Fruit fly (Drosophila melanogaster) whole organism, embryonic: ENCODE results near the gene Cyp12a4.

Experiments used
- Aef1 ChIP-seq: fragments of 200-800 bp; sonication (Bioruptor generic); IDR thresholded peaks from 3 replicates; pipeline ENCODE4 v1.3.6; 2022; ENCODE audit warnings: missing biosample characterization, missing genetic modification characterization
- Atf-2 ChIP-seq: fragments of 200-800 bp; sonication (Bioruptor generic); optimal IDR thresholded peaks from 2 replicates; lab custom pipeline; 2016; ENCODE audit warnings: missing biosample characterization, missing genetic modification characterization
- CG12104 ChIP-seq: fragments of 200-800 bp; sonication (Bioruptor generic); optimal IDR thresholded peaks from 3 replicates; lab custom pipeline; 2016; ENCODE audit warnings: missing biosample characterization, missing genetic modification characterization
- CG12219 ChIP-seq: fragments of 200-800 bp; sonication (Bioruptor generic); optimal IDR thresholded peaks from 3 replicates; lab custom pipeline; 2018; ENCODE audit warnings: missing biosample characterization, mild to moderate bottlenecking, missing genetic modification characterization
- CG15479 ChIP-seq: fragments of 200-800 bp; sonication (Bioruptor generic); optimal IDR thresholded peaks from 3 replicates; lab custom pipeline; 2019; ENCODE audit warnings: missing biosample characterization, mild to moderate bottlenecking, missing genetic modification characterization, moderate library complexity
- CG1603 ChIP-seq: fragments of 200-800 bp; sonication (Bioruptor generic); optimal IDR thresholded peaks from 2 replicates; lab custom pipeline; 2019; ENCODE audit warnings: missing biosample characterization, mild to moderate bottlenecking, missing genetic modification characterization, moderate library complexity
- CG18011 ChIP-seq: fragments of 200-800 bp; sonication (Bioruptor generic); optimal IDR thresholded peaks from 2 replicates; lab custom pipeline; 2017; ENCODE audit warnings: missing biosample characterization, missing genetic modification characterization, mild to moderate bottlenecking, moderate library complexity, missing genotype
- CG18619 ChIP-seq: fragments of 200-800 bp; sonication (Bioruptor generic); optimal IDR thresholded peaks from 3 replicates; lab custom pipeline; 2017; ENCODE audit warnings: missing biosample characterization, mild to moderate bottlenecking, missing genetic modification characterization
- CG2116 ChIP-seq: fragments of 200-800 bp; sonication (Bioruptor generic); optimal IDR thresholded peaks from 3 replicates; lab custom pipeline; 2018; ENCODE audit warnings: missing biosample characterization, mild to moderate bottlenecking, missing genetic modification characterization
- CG2875 ChIP-seq: fragments of 200-800 bp; sonication (Bioruptor generic); optimal IDR thresholded peaks from 2 replicates; lab custom pipeline; 2017; ENCODE audit warnings: missing biosample characterization, mild to moderate bottlenecking, missing genetic modification characterization, missing genetic modification reagents
- CG3065 ChIP-seq: fragments of 200-800 bp; sonication (Bioruptor generic); optimal IDR thresholded peaks from 2 replicates; lab custom pipeline; 2016; ENCODE audit warnings: missing biosample characterization, missing genetic modification characterization
- CG32532 ChIP-seq: fragments of 200-800 bp; sonication (Bioruptor generic); IDR thresholded peaks from 2 replicates; pipeline ENCODE4 v1.3.6; 2022; ENCODE audit warnings: missing biosample characterization, missing genetic modification characterization
- CG33213 ChIP-seq: fragments of 200-800 bp; sonication (Bioruptor generic); optimal IDR thresholded peaks from 3 replicates; lab custom pipeline; 2016; ENCODE audit warnings: missing biosample characterization, missing genetic modification characterization
- CG4424 ChIP-seq: fragments of 200-800 bp; sonication (Bioruptor generic); optimal IDR thresholded peaks from 3 replicates; lab custom pipeline; 2016; ENCODE audit warnings: missing biosample characterization, missing genetic modification characterization
- CG4854 ChIP-seq: fragments of 200-800 bp; sonication (Bioruptor generic); optimal IDR thresholded peaks from 2 replicates; lab custom pipeline; 2016; ENCODE audit warnings: missing biosample characterization, missing genetic modification characterization, inconsistent platforms
- CG8478 ChIP-seq: fragments of >200 bp; optimal IDR thresholded peaks from 2 replicates; lab custom pipeline; 2018
- CG9932 ChIP-seq: fragments of 200-800 bp; sonication (Bioruptor generic); IDR thresholded peaks from 2 replicates; pipeline ENCODE4 v1.3.6; 2022; ENCODE audit warnings: missing biosample characterization, missing genetic modification characterization
- Chrac-16 ChIP-seq: fragments of 200-800 bp; sonication (Bioruptor generic); optimal IDR thresholded peaks from 3 replicates; lab custom pipeline; 2016; ENCODE audit warnings: missing biosample characterization, missing genetic modification characterization
- Deaf1 ChIP-seq: fragments of 200-800 bp; optimal IDR thresholded peaks from 3 replicates; lab custom pipeline; 2019; ENCODE audit warnings: missing biosample characterization, mild to moderate bottlenecking, missing genetic modification characterization, moderate library complexity
- Doc3 ChIP-seq: fragments of 200-800 bp; sonication (Bioruptor generic); IDR thresholded peaks from 3 replicates; pipeline ENCODE4 v1.3.6; 2022; ENCODE audit warnings: missing biosample characterization, missing genetic modification characterization; ENCODE audit not compliant: partially characterized antibody
- Hr3 ChIP-seq: fragments of 200-800 bp; sonication (Bioruptor generic); optimal IDR thresholded peaks from 3 replicates; lab custom pipeline; 2016; ENCODE audit warnings: missing biosample characterization, missing genetic modification characterization
- Jarid2 ChIP-seq: fragments of 200-800 bp; sonication (Bioruptor generic); optimal IDR thresholded peaks from 3 replicates; lab custom pipeline; 2017; ENCODE audit warnings: mild to moderate bottlenecking, missing biosample characterization, missing genetic modification reagents, missing genetic modification characterization
- NK7.1 ChIP-seq: fragments of 200-800 bp; sonication (Bioruptor generic); optimal IDR thresholded peaks from 3 replicates; lab custom pipeline; 2016; ENCODE audit warnings: missing biosample characterization, missing genetic modification characterization
- Nf-YB ChIP-seq: fragments of 200-800 bp; sonication (Bioruptor generic); optimal IDR thresholded peaks from 3 replicates; lab custom pipeline; 2019; ENCODE audit warnings: missing biosample characterization, mild to moderate bottlenecking, missing genetic modification characterization, moderate library complexity
- Nf-YC ChIP-seq: fragments of 200-800 bp; optimal IDR thresholded peaks from 3 replicates; lab custom pipeline; 2019; ENCODE audit warnings: missing biosample characterization, mild to moderate bottlenecking, missing genetic modification characterization, moderate library complexity
- PHDP ChIP-seq: fragments of 200-800 bp; sonication (Bioruptor generic); optimal IDR thresholded peaks from 3 replicates; lab custom pipeline; 2018; ENCODE audit warnings: missing biosample characterization, mild to moderate bottlenecking, missing genetic modification characterization, moderate library complexity
- Rx ChIP-seq: fragments of 200-800 bp; sonication (Bioruptor generic); IDR thresholded peaks from 2 replicates; pipeline ENCODE4 v1.3.6; 2022; ENCODE audit warnings: missing biosample characterization, missing genetic modification characterization
- Sry-β ChIP-seq: fragments of 200-800 bp; sonication (Bioruptor generic); optimal IDR thresholded peaks from 2 replicates; lab custom pipeline; 2018; ENCODE audit warnings: missing biosample characterization, mild to moderate bottlenecking, missing genetic modification characterization, moderate library complexity
- Trl ChIP-seq, 3 experiments: fragments of >200 bp in 2 of 3; fragments of 200-800 bp in 1 of 3; sonication (Bioruptor generic) in 1 of 3; optimal IDR thresholded peaks; 2 replicates in 1 of 3; 3 replicates in 2 of 3; lab custom pipeline; 2016 to 2017; ENCODE audit warnings: missing biosample characterization in 1 of 3, missing genetic modification characterization in 1 of 3
- Usf ChIP-seq: fragments of 200-800 bp; sonication (Bioruptor generic); optimal IDR thresholded peaks from 2 replicates; lab custom pipeline; 2017; ENCODE audit warnings: missing genotype, missing biosample characterization, missing genetic modification characterization
- bsh ChIP-seq, 2 experiments: fragments of 200-800 bp; sonication (Bioruptor generic); optimal IDR thresholded peaks; 2 replicates each; lab custom pipeline; 2017 to 2018; ENCODE audit warnings: mild to moderate bottlenecking in 2 of 2, missing biosample characterization in 2 of 2, missing genetic modification characterization in 2 of 2, moderate library complexity in 1 of 2
- dmrt11E ChIP-seq: fragments of 200-800 bp; sonication (Bioruptor generic); optimal IDR thresholded peaks from 3 replicates; lab custom pipeline; 2018; ENCODE audit warnings: missing biosample characterization, mild to moderate bottlenecking, missing genetic modification characterization, moderate library complexity
- eve ChIP-seq, 2 experiments: fragments of >200 bp; optimal IDR thresholded peaks; 2 replicates each; lab custom pipeline; 2017; ENCODE audit warnings: missing biosample characterization in 2 of 2, missing genetic modification characterization in 2 of 2
- gro ChIP-seq: fragments of 200-800 bp; sonication (Bioruptor generic); optimal IDR thresholded peaks from 2 replicates; lab custom pipeline; 2016; ENCODE audit warnings: missing biosample characterization, missing genetic modification characterization
- gt ChIP-seq: fragments of 200-800 bp; sonication (Bioruptor generic); IDR thresholded peaks from 2 replicates; pipeline ENCODE4 v1.3.6; 2022; ENCODE audit warnings: missing biosample characterization, missing genetic modification characterization
- kah ChIP-seq: fragments of 200-800 bp; sonication (Bioruptor generic); optimal IDR thresholded peaks from 2 replicates; lab custom pipeline; 2018; ENCODE audit warnings: missing biosample characterization, mild to moderate bottlenecking, missing genetic modification characterization
- nmo ChIP-seq: fragments of 200-800 bp; sonication (Bioruptor generic); optimal IDR thresholded peaks from 2 replicates; lab custom pipeline; 2018; ENCODE audit warnings: missing biosample characterization, mild to moderate bottlenecking, missing genetic modification characterization, moderate library complexity
- pb ChIP-seq: fragments of 200-800 bp; sonication (Bioruptor generic); optimal IDR thresholded peaks from 3 replicates; lab custom pipeline; 2016; ENCODE audit warnings: missing biosample characterization, missing genetic modification characterization
- phol ChIP-seq: fragments of 200-800 bp; sonication (Bioruptor generic); optimal IDR thresholded peaks from 3 replicates; lab custom pipeline; 2018; ENCODE audit warnings: missing biosample characterization, mild to moderate bottlenecking, missing genetic modification characterization, moderate library complexity
- pnt ChIP-seq: fragments of 200-800 bp; sonication (Bioruptor generic); optimal IDR thresholded peaks from 3 replicates; lab custom pipeline; 2016; ENCODE audit warnings: missing biosample characterization, missing genetic modification characterization
- row ChIP-seq: fragments of 200-800 bp; sonication (Bioruptor generic); IDR thresholded peaks from 3 replicates; pipeline ENCODE4 v1.3.6; 2022; ENCODE audit warnings: missing biosample characterization, missing genetic modification characterization
- run ChIP-seq: fragments of 200-800 bp; sonication (Bioruptor generic); optimal IDR thresholded peaks from 3 replicates; lab custom pipeline; 2018; ENCODE audit warnings: missing biosample characterization, mild to moderate bottlenecking, missing genetic modification characterization
- scrt ChIP-seq: fragments of 200-800 bp; sonication (Bioruptor generic); optimal IDR thresholded peaks from 2 replicates; lab custom pipeline; 2018; ENCODE audit warnings: missing biosample characterization, mild to moderate bottlenecking, missing genetic modification characterization, moderate library complexity
- sd ChIP-seq: fragments of 200-800 bp; sonication (Bioruptor generic); optimal IDR thresholded peaks from 3 replicates; lab custom pipeline; 2018; ENCODE audit warnings: missing biosample characterization, mild to moderate bottlenecking, missing genetic modification characterization, moderate library complexity
- sens-2 ChIP-seq: fragments of 200-800 bp; sonication (Bioruptor generic); IDR thresholded peaks from 2 replicates; pipeline ENCODE4 v1.3.6; 2022; ENCODE audit warnings: missing biosample characterization, missing genetic modification characterization
- stwl ChIP-seq: fragments of 200-800 bp; sonication (Bioruptor generic); optimal IDR thresholded peaks from 3 replicates; lab custom pipeline; 2018; ENCODE audit warnings: missing biosample characterization, mild to moderate bottlenecking, missing genetic modification characterization, moderate library complexity
- twi ChIP-seq: fragments of 200-800 bp; optimal IDR thresholded peaks from 2 replicates; lab custom pipeline; 2019; ENCODE audit warnings: missing biosample characterization, mild to moderate bottlenecking, missing genetic modification characterization, moderate library complexity
- tx ChIP-seq: fragments of 200-800 bp; sonication (Bioruptor generic); optimal IDR thresholded peaks from 2 replicates; lab custom pipeline; 2016; ENCODE audit warnings: missing biosample characterization, missing genetic modification characterization
- vvl ChIP-seq: fragments of 200-800 bp; sonication (Bioruptor generic); IDR thresholded peaks from 2 replicates; pipeline ENCODE4 v1.3.6; 2022; ENCODE audit warnings: missing biosample characterization, missing genetic modification characterization
- wor ChIP-seq: fragments of 200-800 bp; sonication (Bioruptor generic); IDR thresholded peaks from 2 replicates; pipeline ENCODE4 v1.3.6; 2022; ENCODE audit warnings: missing biosample characterization, missing genetic modification characterization

The Cyp12a4 gene

DNA sequence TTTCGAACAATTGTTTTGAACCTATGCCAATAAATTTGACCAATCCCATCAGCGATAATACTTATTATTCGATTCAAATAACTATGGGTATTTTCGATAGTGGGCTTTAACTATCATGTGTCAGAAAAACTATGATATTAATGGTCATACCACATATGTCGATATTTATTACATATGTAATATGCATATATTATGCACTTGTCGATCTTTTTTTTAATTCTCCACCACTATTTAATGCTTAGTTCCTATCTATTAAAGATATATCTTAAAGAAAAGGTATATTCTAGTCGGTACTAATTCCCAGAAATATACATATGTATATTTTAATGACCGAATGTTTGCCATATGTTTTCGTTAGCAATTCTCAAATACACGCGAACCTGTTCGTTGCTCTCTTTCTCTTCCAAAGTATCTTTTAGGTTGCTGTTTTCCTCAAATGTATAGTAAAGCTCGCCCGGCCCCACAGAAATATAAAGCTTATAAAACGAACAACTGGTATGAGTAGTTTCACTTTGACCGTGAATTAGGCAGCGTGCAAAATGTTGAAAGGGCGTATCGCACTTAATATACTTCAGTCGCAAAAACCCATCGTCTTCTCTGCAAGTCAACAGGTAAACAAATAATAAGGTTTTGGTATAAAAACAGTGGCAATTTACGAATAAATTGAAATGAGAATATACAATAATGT, 2.7 kb upstream of the Cyp12a4 start, which contains the start of gene Cyp12a5 (continued):
- no peak for TF ChIP-seq Deaf1 (tag; lab: Kevin White, UChicago)
- peak; percentile 86 for TF ChIP-seq Nf-YB
- TF ChIP-seq CG32532 (GFP tag; lab: Robert Waterston, UW), result 0 out of 2 replicates have a peak, but pooled peaks have one; percentile 11
- no peak for TF ChIP-seq CG4424 (GFP tag; lab: Kevin White, UChicago)
- TF ChIP-seq Rx (GFP tag; lab: Robert Waterston, UW), result no peak
- TF ChIP-seq PHDP (tag; lab: Kevin White, UChicago), result peak; percentile 23
- no peak for TF ChIP-seq tx (GFP tag; lab: Kevin White, UChicago)
- no peak for TF ChIP-seq wor (GFP tag; lab: Robert Waterston, UW)
- no peak for TF ChIP-seq CG2116 (GFP tag; lab: Kevin White, UChicago)
- TF ChIP-seq kah (GFP tag; lab: Kevin White, UChicago), result no peak
- TF ChIP-seq sd (tag; lab: Kevin White, UChicago), result peak; percentile 47
- no peak for TF ChIP-seq CG2875 (GFP tag; lab: Kevin White, UChicago)
- TF ChIP-seq Doc3 (GFP tag; lab: Robert Waterston, UW), result no peak
- no peak for TF ChIP-seq Atf-2 (GFP tag; lab: Kevin White, UChicago)
- no peak for TF ChIP-seq CG33213
- no peak for TF ChIP-seq sens-2 (GFP tag; lab: Robert Waterston, UW)
- no peak for TF ChIP-seq Chrac-16 (GFP tag; lab: Kevin White, UChicago)
- TF ChIP-seq gt, result no peak
- no peak for TF ChIP-seq scrt
- TF ChIP-seq CG3065 (GFP tag; lab: Kevin White, UChicago), result no peak
- TF ChIP-seq phol (tag; lab: Kevin White, UChicago), result no peak
- TF ChIP-seq Usf, result no peak
- TF ChIP-seq gro (GFP tag; lab: Kevin White, UChicago), result no peak
- no peak for TF ChIP-seq Aef1 (GFP tag; lab: Robert Waterston, UW)
- no peak for TF ChIP-seq nmo (GFP tag; lab: Kevin White, UChicago)
- TF ChIP-seq dmrt11E (tag; lab: Kevin White, UChicago), result no peak
- peak in 1 of 2 experiments; percentile 21 for TF ChIP-seq Trl (optimal IDR thresholded peaks at IDR 0.05; lab: Kevin White, UChicago)
- TF ChIP-seq Trl (GFP tag; optimal IDR thresholded peaks at IDR 0.05; lab: Kevin White, UChicago), result no peak
- no peak for TF ChIP-seq vvl (GFP tag; lab: Robert Waterston, UW)
- no peak for TF ChIP-seq run (tag; lab: Kevin White, UChicago)
- no peak for TF ChIP-seq stwl (tag; lab: Kevin White, UChicago)
- no peak for TF ChIP-seq CG8478 (lab: Kevin White, UChicago)
- no peak for TF ChIP-seq pb (GFP tag; lab: Kevin White, UChicago)
- 0 out of 2 replicates have a peak, but pooled peaks have one; percentile 25 for TF ChIP-seq CG9932 (GFP tag; lab: Robert Waterston, UW)
- TF ChIP-seq CG4854 (GFP tag; lab: Kevin White, UChicago), result no peak
- no peak for TF ChIP-seq CG15479 (GFP tag; lab: Kevin White, UChicago)
- TF ChIP-seq CG18011 (GFP tag; lab: Kevin White, UChicago), result no peak
- no peak for TF ChIP-seq CG1603 (tag; lab: Kevin White, UChicago)
- no peak for TF ChIP-seq eve (GFP tag; optimal IDR thresholded peaks at IDR 0.05; lab: Kevin White, UChicago)
- no peak for TF ChIP-seq Hr3 (GFP tag; lab: Kevin White, UChicago)
- TF ChIP-seq NK7.1, result no peak
- TF ChIP-seq CG12219 (GFP tag; lab: Kevin White, UChicago), result no peak
- no peak for TF ChIP-seq Sry-β
- peak; percentile 69 for TF ChIP-seq Nf-YC (tag; lab: Kevin White, UChicago)
- no peak for TF ChIP-seq pnt (GFP tag; lab: Kevin White, UChicago)
- peak; percentile 64 for TF ChIP-seq row (GFP tag; lab: Robert Waterston, UW)
- TF ChIP-seq bsh (GFP tag; optimal IDR thresholded peaks at IDR 0.05; lab: Kevin White, UChicago), result no peak
- TF ChIP-seq CG18619 (GFP tag; lab: Kevin White, UChicago), result no peak
- no peak for TF ChIP-seq CG12104 (GFP tag; lab: Kevin White, UChicago)
- peak; percentile 40 for TF ChIP-seq twi (tag; lab: Kevin White, UChicago)
- no peak for TF ChIP-seq Jarid2
